Fruit fly (Drosophila melanogaster): ENCODE data around the gene CG11951.

- TF ChIP-seq fd85E (GFP tag; optimal IDR thresholded peaks at IDR 0.05) = no peak
- TF ChIP-seq Hr39 (GFP tag; optimal IDR thresholded peaks at IDR 0.05) = no peak
- peak; percentile 51 for TF ChIP-seq CG32006 (GFP tag; optimal IDR thresholded peaks at IDR 0.05)
- no peak for TF ChIP-seq CG6792 (GFP tag; optimal IDR thresholded peaks at IDR 0.05)
- no peak for TF ChIP-seq OdsH (GFP tag; optimal IDR thresholded peaks at IDR 0.05)
- peak; percentile 55 for TF ChIP-seq eg (GFP tag; IDR thresholded peaks at IDR 0.05)
- peak; percentile 38 for TF ChIP-seq CG6276 (GFP tag; optimal IDR thresholded peaks at IDR 0.05)
- no peak for TF ChIP-seq CG8319 (GFP tag; optimal IDR thresholded peaks at IDR 0.05)
- no peak for TF ChIP-seq Sox14 (GFP tag; optimal IDR thresholded peaks at IDR 0.05)
- TF ChIP-seq Sox102F (GFP tag; optimal IDR thresholded peaks at IDR 0.05) = peak; percentile 10
- no peak; the same call in 1 of the 2 replicates for TF ChIP-seq CG15336 (GFP tag; IDR thresholded peaks at IDR 0.05)
These were observed 23.5 kb downstream of the CG11951 start for dm6 chr3R:29214982-29215533.
